Fruit fly (Drosophila melanogaster) whole organism, embryonic: ENCODE results near the gene Lon.

ENCODE experiments used
- Asciz ChIP-seq: fragments of 200-800 bp; sonication (Bioruptor generic); optimal IDR thresholded peaks from 2 replicates; lab custom pipeline; 2017; ENCODE audit warnings: missing biosample characterization, mild to moderate bottlenecking, missing genetic modification characterization, missing genetic modification reagents
- CG1024 ChIP-seq: fragments of 200-800 bp; sonication (Bioruptor generic); IDR thresholded peaks from 2 replicates; pipeline ENCODE4 v1.3.6; 2022; ENCODE audit warnings: missing biosample characterization, missing genetic modification characterization
- CG10654 ChIP-seq: fragments of 200-800 bp; sonication (Bioruptor generic); optimal IDR thresholded peaks from 2 replicates; lab custom pipeline; 2016; ENCODE audit warnings: missing biosample characterization, missing genetic modification characterization
- CG12942 ChIP-seq: fragments of 200-800 bp; sonication (Bioruptor generic); optimal IDR thresholded peaks from 3 replicates; lab custom pipeline; 2016; ENCODE audit warnings: missing biosample characterization, missing genetic modification characterization
- CG13894 ChIP-seq: fragments of 200-800 bp; sonication (Bioruptor generic); optimal IDR thresholded peaks from 3 replicates; lab custom pipeline; 2018; ENCODE audit warnings: missing biosample characterization, mild to moderate bottlenecking, missing genetic modification characterization, moderate library complexity
- CG14050 ChIP-seq: fragments of 200-800 bp; sonication (Bioruptor generic); IDR thresholded peaks from 3 replicates; pipeline ENCODE4 v1.3.6; 2022; ENCODE audit warnings: missing biosample characterization, missing genetic modification characterization
- CG14965 ChIP-seq: fragments of 200-800 bp; sonication (Bioruptor generic); optimal IDR thresholded peaks from 2 replicates; lab custom pipeline; 2016; ENCODE audit warnings: missing biosample characterization, missing genetic modification characterization, borderline replicate concordance
- CG15073 ChIP-seq: fragments of 200-800 bp; sonication (Bioruptor generic); optimal IDR thresholded peaks from 2 replicates; lab custom pipeline; 2016; ENCODE audit warnings: missing biosample characterization, missing genetic modification characterization
- CG15269 ChIP-seq: fragments of 200-800 bp; sonication (Bioruptor generic); optimal IDR thresholded peaks from 2 replicates; lab custom pipeline; 2018; ENCODE audit warnings: missing biosample characterization, mild to moderate bottlenecking, missing genetic modification characterization, moderate library complexity
- CG1603 ChIP-seq: fragments of 200-800 bp; sonication (Bioruptor generic); optimal IDR thresholded peaks from 2 replicates; lab custom pipeline; 2019; ENCODE audit warnings: missing biosample characterization, mild to moderate bottlenecking, missing genetic modification characterization, moderate library complexity
- CG16863 ChIP-seq: fragments of 200-800 bp; sonication (Bioruptor generic); optimal IDR thresholded peaks from 3 replicates; lab custom pipeline; 2016; ENCODE audit warnings: missing biosample characterization, missing genetic modification characterization
- CG17385 ChIP-seq: fragments of 200-800 bp; sonication (Bioruptor generic); optimal IDR thresholded peaks from 3 replicates; lab custom pipeline; 2018; ENCODE audit warnings: missing biosample characterization, mild to moderate bottlenecking, missing genetic modification characterization
- CG18619 ChIP-seq: fragments of 200-800 bp; sonication (Bioruptor generic); optimal IDR thresholded peaks from 3 replicates; lab custom pipeline; 2017; ENCODE audit warnings: missing biosample characterization, mild to moderate bottlenecking, missing genetic modification characterization
- CG3065 ChIP-seq: fragments of 200-800 bp; sonication (Bioruptor generic); optimal IDR thresholded peaks from 2 replicates; lab custom pipeline; 2016; ENCODE audit warnings: missing biosample characterization, missing genetic modification characterization
- CG31224 ChIP-seq: fragments of 200-800 bp; sonication (Bioruptor generic); IDR thresholded peaks from 2 replicates; pipeline ENCODE4 v1.3.6; 2022; ENCODE audit warnings: missing biosample characterization, missing genetic modification characterization
- CG4328 ChIP-seq: fragments of 200-800 bp; sonication (Bioruptor generic); optimal IDR thresholded peaks from 3 replicates; lab custom pipeline; 2017; ENCODE audit warnings: missing biosample characterization, missing genetic modification reagents, missing genetic modification characterization
- CG43689 ChIP-seq: fragments of 200-800 bp; sonication (Bioruptor generic); IDR thresholded peaks from 2 replicates; pipeline ENCODE4 v1.3.6; 2022; ENCODE audit warnings: missing biosample characterization, missing genetic modification characterization
- CG6813 ChIP-seq: fragments of 200-800 bp; sonication (Bioruptor generic); optimal IDR thresholded peaks from 2 replicates; lab custom pipeline; 2017; ENCODE audit warnings: missing biosample characterization, missing genetic modification characterization, mild to moderate bottlenecking, moderate library complexity, missing genetic modification reagents
- CG7556 ChIP-seq: fragments of 200-800 bp; sonication (Bioruptor generic); optimal IDR thresholded peaks from 2 replicates; lab custom pipeline; 2017; ENCODE audit warnings: missing biosample characterization, mild to moderate bottlenecking, missing genetic modification characterization
- CG8089 ChIP-seq: fragments of 200-800 bp; sonication (Bioruptor generic); optimal IDR thresholded peaks from 3 replicates; lab custom pipeline; 2016; ENCODE audit warnings: missing biosample characterization, missing genetic modification characterization
- CG9609 ChIP-seq: fragments of 200-800 bp; sonication (Bioruptor generic); optimal IDR thresholded peaks from 3 replicates; lab custom pipeline; 2016; ENCODE audit warnings: missing biosample characterization, missing genetic modification characterization
- Dip3 ChIP-seq: fragments of 200-800 bp; sonication (Bioruptor generic); optimal IDR thresholded peaks from 3 replicates; lab custom pipeline; 2016; ENCODE audit warnings: missing biosample characterization, missing genetic modification characterization
- E2f1 ChIP-seq: fragments of 200-800 bp; sonication (Bioruptor generic); IDR thresholded peaks from 2 replicates; pipeline ENCODE4 v1.3.6; 2022; ENCODE audit warnings: missing biosample characterization, missing genetic modification characterization
- E2f2 ChIP-seq: fragments of 200-800 bp; sonication (Bioruptor generic); IDR thresholded peaks from 2 replicates; pipeline ENCODE4 v1.3.6; 2022; ENCODE audit warnings: missing biosample characterization, missing genetic modification characterization
- Fer1 ChIP-seq: fragments of 200-800 bp; sonication (Bioruptor generic); optimal IDR thresholded peaks from 2 replicates; lab custom pipeline; 2017; ENCODE audit warnings: missing biosample characterization, mild to moderate bottlenecking, missing genetic modification characterization
- H2.0 ChIP-seq: fragments of 200-800 bp; sonication (Bioruptor generic); IDR thresholded peaks from 2 replicates; pipeline ENCODE4 v1.3.6; 2022; ENCODE audit warnings: missing biosample characterization, missing genetic modification characterization
- HmgD ChIP-seq: fragments of 200-800 bp; sonication (Bioruptor generic); optimal IDR thresholded peaks from 3 replicates; lab custom pipeline; 2016; ENCODE audit warnings: missing biosample characterization, missing genetic modification characterization
- Hr78 ChIP-seq, 2 experiments: fragments of 200-800 bp in 1 of 2; fragments of >200 bp in 1 of 2; sonication (Bioruptor generic) in 1 of 2; optimal IDR thresholded peaks; 2 replicates each; lab custom pipeline; 2017 to 2019; ENCODE audit warnings: missing biosample characterization in 2 of 2, missing genetic modification characterization in 2 of 2, mild to moderate bottlenecking in 1 of 2, moderate library complexity in 1 of 2
- Lhr ChIP-seq: fragments of 200-800 bp; sonication (Bioruptor generic); optimal IDR thresholded peaks from 3 replicates; lab custom pipeline; 2017; ENCODE audit warnings: mild to moderate bottlenecking, missing biosample characterization, missing genetic modification reagents, missing genetic modification characterization
- Rx ChIP-seq: fragments of 200-800 bp; sonication (Bioruptor generic); IDR thresholded peaks from 2 replicates; pipeline ENCODE4 v1.3.6; 2022; ENCODE audit warnings: missing biosample characterization, missing genetic modification characterization
- az2 ChIP-seq: fragments of 200-800 bp; sonication (Bioruptor generic); optimal IDR thresholded peaks from 3 replicates; lab custom pipeline; 2016; ENCODE audit warnings: missing biosample characterization, missing genetic modification characterization
- bab2 ChIP-seq: fragments of 200-800 bp; sonication (Bioruptor generic); optimal IDR thresholded peaks from 2 replicates; lab custom pipeline; 2016; ENCODE audit warnings: missing biosample characterization, missing genetic modification characterization
- cato ChIP-seq: fragments of 200-800 bp; sonication (Bioruptor generic); optimal IDR thresholded peaks from 2 replicates; lab custom pipeline; 2016; ENCODE audit warnings: missing biosample characterization, missing genetic modification characterization, borderline replicate concordance
- disco-r ChIP-seq: fragments of 200-800 bp; sonication (Bioruptor generic); optimal IDR thresholded peaks from 2 replicates; lab custom pipeline; 2016; ENCODE audit warnings: missing biosample characterization, missing genetic modification characterization
- esg ChIP-seq: fragments of 200-800 bp; sonication (Bioruptor generic); conservative IDR thresholded peaks from 2 replicates; pipeline ENCODE4 v1.3.6; 2022; ENCODE audit warnings: missing biosample characterization, missing genetic modification characterization
- exex ChIP-seq: fragments of 200-800 bp; sonication (Bioruptor generic); optimal IDR thresholded peaks from 4 replicates; lab custom pipeline; 2018; ENCODE audit warnings: missing biosample characterization, mild to moderate bottlenecking, missing genetic modification characterization, moderate library complexity
- hth ChIP-seq: fragments of >200 bp; optimal IDR thresholded peaks from 2 replicates; lab custom pipeline; 2017; ENCODE audit warnings: inconsistent platforms
- insv ChIP-seq, 2 experiments: fragments of 200-800 bp; sonication (Bioruptor generic); optimal IDR thresholded peaks; 3 replicates each; lab custom pipeline; 2016 to 2018; ENCODE audit warnings: missing biosample characterization in 2 of 2, missing genetic modification characterization in 2 of 2
- inv ChIP-seq: fragments of 200-800 bp; sonication (Bioruptor generic); IDR thresholded peaks from 2 replicates; pipeline ENCODE4 v1.3.6; 2022; ENCODE audit warnings: missing biosample characterization, missing genetic modification characterization; ENCODE audit not compliant: partially characterized antibody
- ken ChIP-seq: fragments of 200-800 bp; sonication (Bioruptor generic); IDR thresholded peaks from 3 replicates; pipeline ENCODE4 v1.3.6; 2022; ENCODE audit warnings: missing biosample characterization, missing genetic modification characterization
- nmo ChIP-seq: fragments of 200-800 bp; sonication (Bioruptor generic); optimal IDR thresholded peaks from 2 replicates; lab custom pipeline; 2018; ENCODE audit warnings: missing biosample characterization, mild to moderate bottlenecking, missing genetic modification characterization, moderate library complexity
- pfk ChIP-seq: fragments of 200-800 bp; sonication (Bioruptor generic); optimal IDR thresholded peaks from 2 replicates; lab custom pipeline; 2018; ENCODE audit warnings: missing biosample characterization, mild to moderate bottlenecking, missing genetic modification characterization, moderate library complexity
- pho ChIP-seq: fragments of 200-800 bp; sonication (Bioruptor generic); optimal IDR thresholded peaks from 2 replicates; lab custom pipeline; 2016; ENCODE audit warnings: missing biosample characterization, missing genetic modification characterization
- pum ChIP-seq: fragments of 200-800 bp; sonication (Bioruptor generic); optimal IDR thresholded peaks from 2 replicates; lab custom pipeline; 2016; ENCODE audit warnings: missing biosample characterization, missing genetic modification characterization
- scrt ChIP-seq: fragments of 200-800 bp; sonication (Bioruptor generic); optimal IDR thresholded peaks from 2 replicates; lab custom pipeline; 2018; ENCODE audit warnings: missing biosample characterization, mild to moderate bottlenecking, missing genetic modification characterization, moderate library complexity
- sna ChIP-seq: fragments of 200-800 bp; sonication (Bioruptor generic); IDR thresholded peaks from 2 replicates; pipeline ENCODE4 v1.3.6; 2022; ENCODE audit warnings: missing biosample characterization, missing genetic modification characterization; ENCODE audit not compliant: partially characterized antibody
- tap ChIP-seq: fragments of 200-800 bp; optimal IDR thresholded peaks from 3 replicates; lab custom pipeline; 2019; ENCODE audit warnings: missing biosample characterization, mild to moderate bottlenecking, missing genetic modification characterization, moderate library complexity
- tgo ChIP-seq: fragments of 200-800 bp; sonication (Bioruptor generic); IDR thresholded peaks from 3 replicates; pipeline ENCODE4 v1.3.6; 2022; ENCODE audit warnings: missing biosample characterization, missing genetic modification characterization
- toy ChIP-seq: fragments of 200-800 bp; sonication (Bioruptor generic); IDR thresholded peaks from 2 replicates; pipeline ENCODE4 v1.3.6; 2022; ENCODE audit warnings: missing biosample characterization, missing genetic modification characterization
- trh ChIP-seq: fragments of 200-800 bp; sonication (Bioruptor generic); optimal IDR thresholded peaks from 2 replicates; lab custom pipeline; 2016; ENCODE audit warnings: missing biosample characterization, missing genetic modification characterization
- wor ChIP-seq: fragments of 200-800 bp; sonication (Bioruptor generic); IDR thresholded peaks from 2 replicates; pipeline ENCODE4 v1.3.6; 2022; ENCODE audit warnings: missing biosample characterization, missing genetic modification characterization

The Lon gene

dm6 chr3L:19575650-19576049 lies 36.3 kb downstream of the Lon start:
- TF ChIP-seq CG14965 (GFP tag; lab: Kevin White, UChicago) (no peak), CG7556 (GFP tag; lab: Kevin White, UChicago) (peak; percentile 9), bab2 (GFP tag; lab: Kevin White, UChicago) (peak; percentile 66), Fer1 (peak; percentile 35), nmo (GFP tag; lab: Kevin White, UChicago) (peak; percentile 11), CG3065 (no peak), ken (GFP tag; lab: Robert Waterston, UW) (no peak), pho (no peak), pum (no peak), CG15269 (tag; lab: Kevin White, UChicago) (peak; percentile 5), tap (tag; lab: Kevin White, UChicago) (peak; percentile 39), pfk (GFP tag; lab: Kevin White, UChicago) (no peak), CG17385 (GFP tag; lab: Kevin White, UChicago) (peak; percentile 40), CG16863 (GFP tag; lab: Kevin White, UChicago) (peak; percentile 17), esg (GFP tag; lab: Robert Waterston, UW) (no peak), Asciz (GFP tag; lab: Kevin White, UChicago) (peak; percentile 57), insv (GFP tag; optimal IDR thresholded peaks at IDR 0.05; lab: Kevin White, UChicago) (no peak), CG4328 (GFP tag; lab: Kevin White, UChicago) (peak; percentile 52), exex (tag; lab: Kevin White, UChicago) (no peak), Lhr (GFP tag; lab: Kevin White, UChicago) (peak; percentile 18), E2f2 (GFP tag; lab: Robert Waterston, UW) (peak; percentile 24; the same call in 1 of the 2 replicates), H2.0 (peak; percentile 33; the same call in 1 of the 2 replicates), inv (GFP tag; lab: Robert Waterston, UW) (no peak), CG43689 (no peak), tgo (GFP tag; lab: Robert Waterston, UW) (no peak; the same call in 2 of the 3 replicates), Hr78 (GFP tag; optimal IDR thresholded peaks at IDR 0.05; lab: Kevin White, UChicago) (peak in 1 of 2 experiments; percentile 33), CG13894 (tag; lab: Kevin White, UChicago) (no peak), HmgD (GFP tag; lab: Kevin White, UChicago) (no peak), Dip3 (GFP tag; lab: Kevin White, UChicago) (no peak), CG9609 (no peak), CG18619 (peak; percentile 24), CG10654 (GFP tag; lab: Kevin White, UChicago) (peak; percentile 8), sna (GFP tag; lab: Robert Waterston, UW) (no peak), E2f1 (GFP tag; lab: Robert Waterston, UW) (no peak), CG12942 (no peak), CG1024 (peak; percentile 26; the same call in 1 of the 2 replicates), Rx (GFP tag; lab: Robert Waterston, UW) (no peak), CG15073 (no peak), CG1603 (peak; percentile 73), wor (GFP tag; lab: Robert Waterston, UW) (no peak), cato (GFP tag; lab: Kevin White, UChicago) (no peak), CG31224 (GFP tag; lab: Robert Waterston, UW) (no peak), CG14050 (GFP tag; lab: Robert Waterston, UW) (peak; percentile 23; the same call in 2 of the 3 replicates), disco-r (GFP tag; lab: Kevin White, UChicago) (no peak), az2 (no peak), scrt (GFP tag; lab: Kevin White, UChicago) (no peak), CG8089 (peak; percentile 50), CG6813 (GFP tag; lab: Kevin White, UChicago) (peak; percentile 62), toy (GFP tag; lab: Robert Waterston, UW) (no peak), trh (GFP tag; lab: Kevin White, UChicago) (no peak), hth (lab: Kevin White, UChicago) (no peak)
